Worm (Caenorhabditis elegans) whole organism, L4 larva: Measurements from ENCODE around the gene C06A6.7.
A peak's percentile ranks its signal among the peaks of the same experiment; 100 is the strongest.

Experiments used
- lin-39 ChIP-seq: fragments of 150-350 bp; optimal IDR thresholded peaks from 2 replicates; lab custom pipeline; 2014; ENCODE audit warnings: missing biosample characterization, missing genetic modification reagents, missing genetic modification characterization
- lsy-2 ChIP-seq, 2 experiments: fragments of 150-350 bp in 1 of 2; sonication (generic microtip) in 1 of 2; optimal IDR thresholded peaks; 2 replicates each; lab custom pipeline; 2014 to 2017; ENCODE audit warnings: missing biosample characterization in 2 of 2, missing genetic modification characterization in 2 of 2
- nhr-11 ChIP-seq: fragments of 150-350 bp; optimal IDR thresholded peaks from 2 replicates; lab custom pipeline; 2014; ENCODE audit warnings: missing biosample characterization, missing genetic modification characterization

DNA sequence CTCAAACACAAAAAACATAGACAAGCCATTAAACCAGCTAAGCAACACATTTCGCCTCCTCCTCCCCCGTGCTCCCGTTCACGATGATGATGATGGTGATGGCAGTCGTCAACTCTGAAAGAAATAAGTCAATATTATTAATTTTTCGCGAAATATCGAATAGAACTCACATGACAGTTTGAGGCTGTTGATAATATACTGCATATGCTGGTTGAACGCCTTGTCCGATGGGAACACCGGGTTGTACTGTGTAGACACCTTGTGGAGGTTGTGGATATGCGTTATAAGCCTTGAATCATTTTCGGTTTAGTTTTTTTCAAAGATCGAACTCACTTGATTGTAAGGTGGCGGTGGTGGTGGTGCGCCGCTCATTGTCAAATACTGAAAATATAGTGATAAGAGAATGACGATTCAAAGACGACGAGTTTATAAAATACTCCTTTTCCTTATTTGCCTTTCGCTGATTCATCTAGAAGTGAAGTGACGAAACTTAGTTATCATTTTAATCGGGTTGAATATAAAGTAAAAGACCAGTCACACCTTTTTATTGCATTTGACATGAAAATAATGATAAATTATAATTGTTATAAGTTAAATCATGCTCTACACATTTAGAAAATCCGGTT, 46.4 kb downstream of the C06A6.7 start, which contains the start of gene C33H5.13:
- TF ChIP-seq lsy-2 (tag; optimal IDR thresholded peaks at IDR 0.05; lab: Kevin White, UChicago) = peak in 1 of 2 experiments; percentile 18
- TF ChIP-seq nhr-11 (tag; lab: Kevin White, UChicago) = no peak
- TF ChIP-seq lin-39 = no peak
